Fruit fly (Drosophila melanogaster) whole organism, embryonic: ENCODE measurements around the gene neur.

Source experiments
- Abd-B ChIP-seq: fragments of 200-800 bp; sonication (Bioruptor generic); optimal IDR thresholded peaks from 2 replicates; lab custom pipeline; 2018; ENCODE audit warnings: missing biosample characterization, mild to moderate bottlenecking, missing genetic modification characterization, moderate library complexity
- CG10274 ChIP-seq: fragments of 200-800 bp; sonication (Bioruptor generic); optimal IDR thresholded peaks from 3 replicates; lab custom pipeline; 2017; ENCODE audit warnings: missing biosample characterization, mild to moderate bottlenecking, missing genetic modification characterization
- CG12219 ChIP-seq: fragments of 200-800 bp; sonication (Bioruptor generic); optimal IDR thresholded peaks from 3 replicates; lab custom pipeline; 2018; ENCODE audit warnings: missing biosample characterization, mild to moderate bottlenecking, missing genetic modification characterization
- CG12659 ChIP-seq: fragments of 200-800 bp; sonication (Bioruptor generic); optimal IDR thresholded peaks from 3 replicates; lab custom pipeline; 2017; ENCODE audit warnings: mild to moderate bottlenecking, missing biosample characterization, missing genetic modification reagents, missing genetic modification characterization
- CG16863 ChIP-seq: fragments of 200-800 bp; sonication (Bioruptor generic); optimal IDR thresholded peaks from 3 replicates; lab custom pipeline; 2016; ENCODE audit warnings: missing biosample characterization, missing genetic modification characterization
- CG17912 ChIP-seq: fragments of 200-800 bp; sonication (Bioruptor generic); optimal IDR thresholded peaks from 2 replicates; lab custom pipeline; 2018; ENCODE audit warnings: missing biosample characterization, mild to moderate bottlenecking, missing genetic modification characterization
- CG2116 ChIP-seq: fragments of 200-800 bp; sonication (Bioruptor generic); optimal IDR thresholded peaks from 3 replicates; lab custom pipeline; 2018; ENCODE audit warnings: missing biosample characterization, mild to moderate bottlenecking, missing genetic modification characterization
- CG2202 ChIP-seq: fragments of 200-800 bp; sonication (Bioruptor generic); optimal IDR thresholded peaks from 2 replicates; lab custom pipeline; 2018; ENCODE audit warnings: missing biosample characterization, mild to moderate bottlenecking, missing genetic modification characterization
- CG30403 ChIP-seq: fragments of 200-800 bp; sonication (Bioruptor generic); optimal IDR thresholded peaks from 3 replicates; lab custom pipeline; 2016; ENCODE audit warnings: missing biosample characterization, missing genetic modification characterization
- CG30431 ChIP-seq: fragments of 200-800 bp; sonication (Bioruptor generic); optimal IDR thresholded peaks from 2 replicates; lab custom pipeline; 2017; ENCODE audit warnings: missing biosample characterization, missing genetic modification characterization
- CG3407 ChIP-seq: fragments of 200-800 bp; sonication (Bioruptor generic); optimal IDR thresholded peaks from 2 replicates; lab custom pipeline; 2018; ENCODE audit warnings: missing biosample characterization, mild to moderate bottlenecking, missing genetic modification characterization
- CG4282 ChIP-seq: fragments of 200-800 bp; sonication (Bioruptor generic); optimal IDR thresholded peaks from 2 replicates; lab custom pipeline; 2016; ENCODE audit warnings: missing biosample characterization, missing genetic modification characterization
- CG6765 ChIP-seq: fragments of 200-800 bp; sonication (Bioruptor generic); optimal IDR thresholded peaks from 3 replicates; lab custom pipeline; 2017; ENCODE audit warnings: missing biosample characterization, mild to moderate bottlenecking, missing genetic modification characterization
- CG7556 ChIP-seq: fragments of 200-800 bp; sonication (Bioruptor generic); optimal IDR thresholded peaks from 2 replicates; lab custom pipeline; 2017; ENCODE audit warnings: missing biosample characterization, mild to moderate bottlenecking, missing genetic modification characterization
- CG7786 ChIP-seq: fragments of 200-800 bp; sonication (Bioruptor generic); optimal IDR thresholded peaks from 2 replicates; lab custom pipeline; 2016; ENCODE audit warnings: missing biosample characterization, missing genetic modification characterization
- CG7839 ChIP-seq: fragments of 200-800 bp; sonication (Bioruptor generic); optimal IDR thresholded peaks from 3 replicates; lab custom pipeline; 2018; ENCODE audit warnings: missing biosample characterization, mild to moderate bottlenecking, missing genetic modification characterization, moderate library complexity
- CG8359 ChIP-seq: fragments of 200-800 bp; sonication (Bioruptor generic); optimal IDR thresholded peaks from 2 replicates; lab custom pipeline; 2017; ENCODE audit warnings: missing biosample characterization, mild to moderate bottlenecking, missing genetic modification characterization, borderline replicate concordance
- CG9817 ChIP-seq: fragments of 200-800 bp; sonication (Bioruptor generic); optimal IDR thresholded peaks from 2 replicates; lab custom pipeline; 2018; ENCODE audit warnings: missing biosample characterization, mild to moderate bottlenecking, missing genetic modification characterization, moderate library complexity
- Chrac-16 ChIP-seq: fragments of 200-800 bp; sonication (Bioruptor generic); optimal IDR thresholded peaks from 3 replicates; lab custom pipeline; 2016; ENCODE audit warnings: missing biosample characterization, missing genetic modification characterization
- D ChIP-seq, 2 experiments: fragments of 200-800 bp in 1 of 2; fragments of >200 bp in 1 of 2; sonication (Bioruptor generic) in 1 of 2; optimal IDR thresholded peaks; 2 replicates in 1 of 2; 3 replicates in 1 of 2; lab custom pipeline; 2017; ENCODE audit warnings: mild to moderate bottlenecking in 1 of 2, missing biosample characterization in 1 of 2, missing genetic modification characterization in 1 of 2, missing genetic modification reagents in 1 of 2
- D19B ChIP-seq: fragments of 200-800 bp; sonication (Bioruptor generic); optimal IDR thresholded peaks from 2 replicates; lab custom pipeline; 2017; ENCODE audit warnings: missing biosample characterization, mild to moderate bottlenecking, missing genetic modification characterization
- Dbx ChIP-seq: fragments of 200-800 bp; sonication (Bioruptor generic); IDR thresholded peaks from 3 replicates; pipeline ENCODE4 v1.3.6; 2022; ENCODE audit warnings: missing biosample characterization, missing genetic modification characterization
- Dek ChIP-seq: fragments of 200-800 bp; sonication (Bioruptor generic); optimal IDR thresholded peaks from 3 replicates; lab custom pipeline; 2019; ENCODE audit warnings: missing biosample characterization, mild to moderate bottlenecking, missing genetic modification characterization, moderate library complexity
- Dip3 ChIP-seq: fragments of 200-800 bp; sonication (Bioruptor generic); optimal IDR thresholded peaks from 3 replicates; lab custom pipeline; 2016; ENCODE audit warnings: missing biosample characterization, missing genetic modification characterization
- Ets65A ChIP-seq: fragments of 200-800 bp; sonication (Bioruptor generic); peaks from one replicate; lab custom pipeline; 2016; ENCODE audit warnings: missing biosample characterization, missing genetic modification characterization
- Lim3 ChIP-seq: fragments of 200-800 bp; sonication (Bioruptor generic); IDR thresholded peaks from 2 replicates; pipeline ENCODE4 v1.3.6; 2022; ENCODE audit warnings: missing biosample characterization, missing genetic modification characterization
- Myb ChIP-seq: fragments of 200-800 bp; sonication (Bioruptor generic); optimal IDR thresholded peaks from 2 replicates; lab custom pipeline; 2016; ENCODE audit warnings: missing biosample characterization, missing genetic modification characterization
- NC2α ChIP-seq: fragments of 200-800 bp; sonication (Bioruptor generic); optimal IDR thresholded peaks from 2 replicates; lab custom pipeline; 2016; ENCODE audit warnings: missing biosample characterization, missing genetic modification characterization
- Oaz ChIP-seq: fragments of 200-800 bp; sonication (Bioruptor generic); IDR thresholded peaks from 2 replicates; pipeline ENCODE4 v1.3.6; 2022; ENCODE audit warnings: missing biosample characterization, missing genetic modification characterization
- YL-1 ChIP-seq: fragments of 200-800 bp; sonication (Bioruptor generic); optimal IDR thresholded peaks from 3 replicates; lab custom pipeline; 2017; ENCODE audit warnings: missing biosample characterization, mild to moderate bottlenecking, missing genetic modification characterization
- caup ChIP-seq: fragments of 200-800 bp; sonication (Bioruptor generic); optimal IDR thresholded peaks from 3 replicates; lab custom pipeline; 2017; ENCODE audit warnings: missing biosample characterization, mild to moderate bottlenecking, missing genetic modification characterization, moderate library complexity; ENCODE audit not compliant: severe bottlenecking
- crc ChIP-seq: fragments of 200-800 bp; sonication (Bioruptor generic); optimal IDR thresholded peaks from 2 replicates; lab custom pipeline; 2016; ENCODE audit warnings: missing biosample characterization, missing genetic modification characterization
- disco-r ChIP-seq: fragments of 200-800 bp; sonication (Bioruptor generic); optimal IDR thresholded peaks from 2 replicates; lab custom pipeline; 2016; ENCODE audit warnings: missing biosample characterization, missing genetic modification characterization
- fu2 ChIP-seq: fragments of 200-800 bp; sonication (Bioruptor generic); optimal IDR thresholded peaks from 2 replicates; lab custom pipeline; 2016; ENCODE audit warnings: missing biosample characterization, missing genetic modification characterization
- gt ChIP-seq: fragments of 200-800 bp; sonication (Bioruptor generic); IDR thresholded peaks from 2 replicates; pipeline ENCODE4 v1.3.6; 2022; ENCODE audit warnings: missing biosample characterization, missing genetic modification characterization
- insv ChIP-seq, 2 experiments: fragments of 200-800 bp; sonication (Bioruptor generic); optimal IDR thresholded peaks; 3 replicates each; lab custom pipeline; 2016 to 2018; ENCODE audit warnings: missing biosample characterization in 2 of 2, missing genetic modification characterization in 2 of 2
- lilli ChIP-seq: fragments of 200-800 bp; sonication (Bioruptor generic); optimal IDR thresholded peaks from 3 replicates; lab custom pipeline; 2016; ENCODE audit warnings: missing biosample characterization, missing genetic modification characterization
- luna ChIP-seq: fragments of 200-800 bp; sonication (Bioruptor generic); optimal IDR thresholded peaks from 2 replicates; lab custom pipeline; 2016; ENCODE audit warnings: missing biosample characterization, missing genetic modification characterization
- mam ChIP-seq: fragments of 200-800 bp; sonication (Bioruptor generic); optimal IDR thresholded peaks from 3 replicates; lab custom pipeline; 2016; ENCODE audit warnings: missing biosample characterization, missing genetic modification characterization
- nmo ChIP-seq: fragments of 200-800 bp; sonication (Bioruptor generic); optimal IDR thresholded peaks from 2 replicates; lab custom pipeline; 2018; ENCODE audit warnings: missing biosample characterization, mild to moderate bottlenecking, missing genetic modification characterization, moderate library complexity
- ro ChIP-seq: fragments of 200-800 bp; sonication (Bioruptor generic); IDR thresholded peaks from 2 replicates; pipeline ENCODE4 v1.3.6; 2022; ENCODE audit warnings: missing biosample characterization, missing genetic modification characterization
- seq ChIP-seq: fragments of 200-800 bp; sonication (Bioruptor generic); IDR thresholded peaks from 2 replicates; pipeline ENCODE4 v1.3.6; 2022; ENCODE audit warnings: missing biosample characterization, missing genetic modification characterization
- shn ChIP-seq: fragments of 200-800 bp; sonication (Bioruptor generic); optimal IDR thresholded peaks from 3 replicates; lab custom pipeline; 2016; ENCODE audit warnings: missing biosample characterization, missing genetic modification characterization
- vnd ChIP-seq: fragments of 200-800 bp; sonication (Bioruptor generic); IDR thresholded peaks from 3 replicates; pipeline ENCODE4 v1.3.6; 2022; ENCODE audit warnings: missing biosample characterization, missing genetic modification characterization; ENCODE audit not compliant: partially characterized antibody

Gene neur

dm6 chr3R:9053850-9054441, 14.7 kb upstream of the neur start (continued):
- TF ChIP-seq Abd-B (GFP tag; lab: Kevin White, UChicago) (no peak), Dek (peak; percentile 3), NC2α (GFP tag; lab: Kevin White, UChicago) (peak; percentile 43), Myb (GFP tag; lab: Kevin White, UChicago) (peak; percentile 57), CG10274 (GFP tag; lab: Kevin White, UChicago) (peak; percentile 9), lilli (peak; percentile 35), CG3407 (GFP tag; lab: Kevin White, UChicago) (no peak), CG8359 (GFP tag; lab: Kevin White, UChicago) (peak; percentile 7), ro (no peak), CG17912 (GFP tag; lab: Kevin White, UChicago) (no peak), insv (GFP tag; optimal IDR thresholded peaks at IDR 0.05; lab: Kevin White, UChicago) (no peak), mam (peak; percentile 47), disco-r (GFP tag; lab: Kevin White, UChicago) (no peak), Ets65A (peak; percentile 96), Oaz (GFP tag; lab: Robert Waterston, UW) (no peak), Dbx (GFP tag; lab: Robert Waterston, UW) (no peak), D (optimal IDR thresholded peaks at IDR 0.05; lab: Kevin White, UChicago) (peak; percentile 36), D (GFP tag; optimal IDR thresholded peaks at IDR 0.05; lab: Kevin White, UChicago) (peak; percentile 10), caup (no peak), D19B (peak; percentile 42), nmo (GFP tag; lab: Kevin White, UChicago) (peak; percentile 68), Chrac-16 (GFP tag; lab: Kevin White, UChicago) (peak; percentile 44), CG12659 (GFP tag; lab: Kevin White, UChicago) (peak; percentile 50), CG4282 (GFP tag; lab: Kevin White, UChicago) (peak; percentile 7), vnd (GFP tag; lab: Robert Waterston, UW) (no peak), CG7556 (GFP tag; lab: Kevin White, UChicago) (peak; percentile 48), CG9817 (tag; lab: Kevin White, UChicago) (peak; percentile 38), CG2202 (no peak), seq (GFP tag; lab: Robert Waterston, UW) (no peak), Dip3 (GFP tag; lab: Kevin White, UChicago) (peak; percentile 63), luna (GFP tag; lab: Kevin White, UChicago) (no peak), CG30403 (GFP tag; lab: Kevin White, UChicago) (peak; percentile 58), gt (GFP tag; lab: Robert Waterston, UW) (no peak), fu2 (GFP tag; lab: Kevin White, UChicago) (peak; percentile 40), crc (GFP tag; lab: Kevin White, UChicago) (no peak), CG30431 (GFP tag; lab: Kevin White, UChicago) (peak; percentile 8), Lim3 (GFP tag; lab: Robert Waterston, UW) (no peak), YL-1 (GFP tag; lab: Kevin White, UChicago) (no peak), CG2116 (GFP tag; lab: Kevin White, UChicago) (no peak), CG7839 (tag; lab: Kevin White, UChicago) (peak; percentile 71), CG16863 (GFP tag; lab: Kevin White, UChicago) (peak; percentile 8), CG7786 (GFP tag; lab: Kevin White, UChicago) (peak; percentile 53), CG6765 (peak; percentile 45), shn (GFP tag; lab: Kevin White, UChicago) (peak; percentile 19), CG12219 (peak; percentile 27)
